Worm (Caenorhabditis elegans) whole organism, late embryonic: ENCODE results near the gene srx-33.

Experiments
- C08G9.2 ChIP-seq: sonication (generic microtip); optimal IDR thresholded peaks from 2 replicates; lab custom pipeline; 2016; ENCODE audit warnings: mild to moderate bottlenecking, missing genetic modification characterization, moderate library complexity, missing compliant biosample characterization
- C38D4.7 ChIP-seq: fragments of 200-800 bp; sonication (Bioruptor generic); optimal IDR thresholded peaks from 2 replicates; lab custom pipeline; 2018; ENCODE audit warnings: mild to moderate bottlenecking, missing genetic modification characterization, moderate library complexity, missing compliant biosample characterization
- F13H6.1 ChIP-seq: sonication (generic microtip); optimal IDR thresholded peaks from 2 replicates; lab custom pipeline; 2016; ENCODE audit warnings: missing genetic modification characterization, missing compliant biosample characterization
- K02D7.2 ChIP-seq: sonication (generic microtip); optimal IDR thresholded peaks from 2 replicates; lab custom pipeline; 2017; ENCODE audit warnings: mild to moderate bottlenecking, missing genetic modification characterization, missing compliant biosample characterization
- Y22D7AL.16 ChIP-seq: sonication (generic microtip); optimal IDR thresholded peaks from 2 replicates; lab custom pipeline; 2016; ENCODE audit warnings: missing genetic modification characterization, missing compliant biosample characterization
- ama-1 ChIP-seq: fragments of 150-350 bp; optimal IDR thresholded peaks from 2 replicates; lab custom pipeline; 2014
- ceh-18 ChIP-seq: sonication (generic microtip); optimal IDR thresholded peaks from 2 replicates; lab custom pipeline; 2016; ENCODE audit warnings: missing genetic modification characterization, missing compliant biosample characterization
- ceh-19 ChIP-seq: fragments of 200-800 bp; sonication (Bioruptor generic); optimal IDR thresholded peaks from 2 replicates; lab custom pipeline; 2018; ENCODE audit warnings: mild to moderate bottlenecking, missing genetic modification characterization, missing compliant biosample characterization
- ceh-2 ChIP-seq: sonication (generic microtip); optimal IDR thresholded peaks from 2 replicates; lab custom pipeline; 2016; ENCODE audit warnings: missing genotype, missing genetic modification characterization, missing compliant biosample characterization
- ceh-22 ChIP-seq: sonication (generic microtip); optimal IDR thresholded peaks from 2 replicates; lab custom pipeline; 2017; ENCODE audit warnings: missing biosample characterization, missing genetic modification characterization
- ceh-31 ChIP-seq: sonication (generic microtip); optimal IDR thresholded peaks from 2 replicates; lab custom pipeline; 2016; ENCODE audit warnings: missing genetic modification characterization, missing compliant biosample characterization
- ceh-45 ChIP-seq: fragments of 200-800 bp; sonication (Bioruptor generic); IDR thresholded peaks from 2 replicates; pipeline ENCODE4 v1.3.6; 2022; ENCODE audit warnings: missing genetic modification reagents, missing genetic modification characterization, missing compliant biosample characterization
- ceh-6 ChIP-seq: fragments of 200-800 bp; sonication (Bioruptor generic); optimal IDR thresholded peaks from 2 replicates; lab custom pipeline; 2018; ENCODE audit warnings: mild to moderate bottlenecking, missing genetic modification characterization, missing compliant biosample characterization
- che-1 ChIP-seq: sonication (generic microtip); optimal IDR thresholded peaks from 2 replicates; lab custom pipeline; 2016; ENCODE audit warnings: mild to moderate bottlenecking, missing genetic modification characterization, missing compliant biosample characterization
- dmd-4 ChIP-seq: sonication (generic microtip); optimal IDR thresholded peaks from 2 replicates; lab custom pipeline; 2016; ENCODE audit warnings: borderline replicate concordance, missing genetic modification characterization, missing compliant biosample characterization
- elt-2 ChIP-seq: sonication (generic microtip); optimal IDR thresholded peaks from 2 replicates; lab custom pipeline; 2016; ENCODE audit warnings: missing genetic modification reagents, missing genetic modification characterization, missing compliant biosample characterization
- elt-4 ChIP-seq: sonication (generic microtip); optimal IDR thresholded peaks from 2 replicates; lab custom pipeline; 2016; ENCODE audit warnings: missing genetic modification characterization, missing compliant biosample characterization
- ets-4 ChIP-seq: sonication (generic microtip); optimal IDR thresholded peaks from 2 replicates; lab custom pipeline; 2016; ENCODE audit warnings: missing genetic modification characterization, missing compliant biosample characterization
- eyg-1 ChIP-seq: sonication (generic microtip); optimal IDR thresholded peaks from 2 replicates; lab custom pipeline; 2016; ENCODE audit warnings: missing genotype, missing genetic modification characterization, missing compliant biosample characterization
- fax-1 ChIP-seq: sonication (generic microtip); optimal IDR thresholded peaks from 2 replicates; lab custom pipeline; 2016; ENCODE audit warnings: missing genotype, missing genetic modification characterization, missing compliant biosample characterization
- fkh-10 ChIP-seq: fragments of 150-350 bp; optimal IDR thresholded peaks from 2 replicates; lab custom pipeline; 2014; ENCODE audit warnings: missing biosample characterization, missing genetic modification reagents, missing genetic modification characterization
- gmeb-2 ChIP-seq: sonication (generic microtip); optimal IDR thresholded peaks from 2 replicates; lab custom pipeline; 2016; ENCODE audit warnings: missing genetic modification characterization, inconsistent platforms, missing compliant biosample characterization
- hlh-13 ChIP-seq: fragments of 200-800 bp; sonication (Bioruptor generic); optimal IDR thresholded peaks from 2 replicates; lab custom pipeline; 2018; ENCODE audit warnings: mild to moderate bottlenecking, missing genetic modification characterization, missing compliant biosample characterization
- hlh-6 ChIP-seq: sonication (generic microtip); optimal IDR thresholded peaks from 2 replicates; lab custom pipeline; 2016; ENCODE audit warnings: missing genotype, missing genetic modification characterization, missing compliant biosample characterization
- lim-6 ChIP-seq: sonication (generic microtip); optimal IDR thresholded peaks from 2 replicates; lab custom pipeline; 2016; ENCODE audit warnings: missing genetic modification characterization, missing compliant biosample characterization
- lin-11 ChIP-seq: fragments of 200-800 bp; sonication (Bioruptor generic); optimal IDR thresholded peaks from 2 replicates; lab custom pipeline; 2018; ENCODE audit warnings: mild to moderate bottlenecking, missing genetic modification characterization, missing compliant biosample characterization
- nhr-11 ChIP-seq: fragments of 150-350 bp; optimal IDR thresholded peaks from 2 replicates; lab custom pipeline; 2014; ENCODE audit warnings: missing biosample characterization, missing genetic modification characterization
- nhr-232 ChIP-seq: sonication (generic microtip); optimal IDR thresholded peaks from 2 replicates; lab custom pipeline; 2016; ENCODE audit warnings: missing genetic modification characterization, missing compliant biosample characterization
- npax-4 ChIP-seq: sonication (generic microtip); optimal IDR thresholded peaks from 2 replicates; lab custom pipeline; 2016; ENCODE audit warnings: missing genetic modification characterization, missing compliant biosample characterization
- odd-2 ChIP-seq: sonication (generic microtip); optimal IDR thresholded peaks from 2 replicates; lab custom pipeline; 2017; ENCODE audit warnings: antibody characterized with exemption, mild to moderate bottlenecking, missing genetic modification characterization, missing compliant biosample characterization
- pag-3 ChIP-seq: sonication (generic microtip); optimal IDR thresholded peaks from 2 replicates; lab custom pipeline; 2016; ENCODE audit warnings: missing compliant biosample characterization, missing genetic modification characterization, borderline replicate concordance
- pat-9 ChIP-seq: fragments of 200-800 bp; sonication (Bioruptor generic); optimal IDR thresholded peaks from 2 replicates; lab custom pipeline; 2018; ENCODE audit warnings: mild to moderate bottlenecking, missing genetic modification characterization, moderate library complexity, missing compliant biosample characterization
- pha-4 ChIP-seq: fragments of 150-350 bp; optimal IDR thresholded peaks from 2 replicates; lab custom pipeline; 2018; ENCODE audit warnings: missing biosample characterization, missing genetic modification reagents, missing genetic modification characterization
- pqm-1 ChIP-seq: sonication (generic microtip); optimal IDR thresholded peaks from 2 replicates; lab custom pipeline; 2016; ENCODE audit warnings: missing genetic modification characterization, missing compliant biosample characterization
- pros-1 ChIP-seq: fragments of 150-350 bp; optimal IDR thresholded peaks from 2 replicates; lab custom pipeline; 2014; ENCODE audit warnings: missing biosample characterization, missing genetic modification reagents, missing genetic modification characterization
- ref-2 ChIP-seq: sonication (generic microtip); optimal IDR thresholded peaks from 2 replicates; lab custom pipeline; 2016; ENCODE audit warnings: missing genetic modification characterization, missing compliant biosample characterization
- sdc-2 ChIP-seq: sonication (generic microtip); optimal IDR thresholded peaks from 2 replicates; lab custom pipeline; 2016; ENCODE audit warnings: missing genotype, missing genetic modification characterization, missing compliant biosample characterization
- syd-9 ChIP-seq: sonication (generic microtip); optimal IDR thresholded peaks from 2 replicates; lab custom pipeline; 2016; ENCODE audit warnings: mild to moderate bottlenecking, missing genetic modification characterization, moderate library complexity, missing compliant biosample characterization
- tbx-2 ChIP-seq: sonication (generic microtip); optimal IDR thresholded peaks from 2 replicates; lab custom pipeline; 2016; ENCODE audit warnings: missing genetic modification characterization, missing compliant biosample characterization
- tbx-7 ChIP-seq: sonication (generic microtip); optimal IDR thresholded peaks from 2 replicates; lab custom pipeline; 2016; ENCODE audit warnings: missing genotype, missing genetic modification characterization, missing compliant biosample characterization
- ttx-3 ChIP-seq: sonication (generic microtip); optimal IDR thresholded peaks from 2 replicates; lab custom pipeline; 2016; ENCODE audit warnings: missing genetic modification reagents, missing genetic modification characterization, missing compliant biosample characterization
- unc-3 ChIP-seq, 2 experiments: fragments of 200-800 bp in 1 of 2; sonication (Bioruptor generic) in 1 of 2; sonication (generic microtip) in 1 of 2; conservative IDR thresholded peaks in 1 of 2; optimal IDR thresholded peaks in 1 of 2; 2 replicates each; pipeline versions ENCODE4 v1.3.6 to Lab custom; 2016 to 2022; ENCODE audit warnings: missing compliant biosample characterization in 2 of 2, missing genetic modification characterization in 2 of 2, missing genetic modification reagents in 1 of 2
- unc-42 ChIP-seq: sonication (generic microtip); optimal IDR thresholded peaks from 2 replicates; lab custom pipeline; 2016; ENCODE audit warnings: missing genotype, missing genetic modification characterization, missing compliant biosample characterization
- zip-5 ChIP-seq: sonication (generic microtip); optimal IDR thresholded peaks from 2 replicates; lab custom pipeline; 2016; ENCODE audit warnings: missing genetic modification characterization, missing compliant biosample characterization
- ztf-16 ChIP-seq: sonication (generic microtip); optimal IDR thresholded peaks from 2 replicates; lab custom pipeline; 2017; ENCODE audit warnings: missing genetic modification characterization, missing compliant biosample characterization

Gene srx-33

DNA sequence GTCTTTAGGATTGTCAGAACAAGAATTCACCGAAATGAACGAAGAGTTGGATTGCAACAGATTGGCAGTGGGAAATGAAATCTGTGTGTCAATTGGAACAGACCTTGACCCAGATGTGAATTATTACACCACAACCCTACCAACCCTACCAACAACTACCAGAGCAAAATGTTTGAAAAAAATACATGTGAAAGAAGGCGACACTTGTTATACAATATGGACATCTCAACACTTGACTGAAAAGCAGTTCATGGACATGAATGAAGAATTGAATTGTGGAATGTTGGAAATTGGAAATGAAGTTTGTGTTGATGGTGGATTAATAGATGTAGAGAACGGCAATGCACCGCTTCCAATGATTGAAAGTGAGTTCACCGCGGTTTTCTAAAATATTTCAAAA lies 5.3 kb upstream of the srx-33 start:
- no peak for TF ChIP-seq C08G9.2 (tag; lab: Kevin White, UChicago)
- no peak for TF ChIP-seq sdc-2 (tag; lab: Kevin White, UChicago)
- TF ChIP-seq che-1, result no peak
- no peak for TF ChIP-seq nhr-232 (tag; lab: Kevin White, UChicago)
- TF ChIP-seq ceh-6 (GFP tag; lab: Kevin White, UChicago), result no peak
- TF ChIP-seq ets-4 (tag; lab: Kevin White, UChicago), result no peak
- TF ChIP-seq unc-3 (GFP tag; conservative IDR thresholded peaks at IDR 0.05; lab: Robert Waterston, UW), result no peak
- TF ChIP-seq unc-3 (tag; optimal IDR thresholded peaks at IDR 0.05; lab: Kevin White, UChicago), result no peak
- no peak for TF ChIP-seq pha-4 (tag; lab: Kevin White, UChicago)
- TF ChIP-seq hlh-6 (tag; lab: Kevin White, UChicago), result no peak
- TF ChIP-seq ref-2 (tag; lab: Kevin White, UChicago), result no peak
- no peak for TF ChIP-seq ceh-22
- TF ChIP-seq nhr-11 (tag; lab: Kevin White, UChicago), result no peak
- TF ChIP-seq unc-42 (tag; lab: Kevin White, UChicago), result no peak
- no peak for TF ChIP-seq K02D7.2 (tag; lab: Kevin White, UChicago)
- no peak for TF ChIP-seq Y22D7AL.16 (tag; lab: Kevin White, UChicago)
- TF ChIP-seq fkh-10 (GFP tag; lab: Kevin White, UChicago), result no peak
- no peak for TF ChIP-seq odd-2 (tag; lab: Kevin White, UChicago)

DNA sequence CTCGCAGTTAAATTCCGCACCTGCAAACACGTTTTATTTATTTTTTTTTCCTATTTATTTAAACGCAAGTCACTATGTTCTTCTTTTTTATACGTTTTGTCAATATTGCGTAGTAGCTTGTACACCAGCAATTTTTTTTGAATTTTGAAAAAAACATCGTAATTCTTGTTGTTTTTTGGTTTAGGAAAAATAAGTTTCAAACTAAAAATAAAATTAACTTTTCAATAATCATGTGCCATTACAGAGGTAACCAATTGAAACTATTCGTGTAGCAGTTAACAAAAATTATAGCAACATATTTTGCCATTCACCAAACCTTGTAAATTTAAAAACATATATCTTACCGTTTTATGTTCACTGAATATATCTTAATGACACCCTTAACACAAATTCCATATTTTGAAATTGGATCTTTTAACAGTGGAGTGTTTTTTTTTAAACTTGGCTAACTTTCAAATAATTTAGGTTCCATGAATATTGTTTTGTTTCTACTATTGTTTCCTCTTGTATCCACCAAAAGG lies 4.6 kb upstream of the srx-33 start, which contains the start of gene lmd-5:
Gene lmd-5 (plus strand): TSS at position 471 of the 521 bp plus-strand sequence.
- TF ChIP-seq odd-2 (tag; lab: Kevin White, UChicago) (no peak), tbx-7 (tag; lab: Kevin White, UChicago) (no peak), fax-1 (tag; lab: Kevin White, UChicago) (no peak), ets-4 (tag; lab: Kevin White, UChicago) (no peak), ama-1 (lab: Kevin White, UChicago) (no peak), eyg-1 (tag; lab: Kevin White, UChicago) (no peak)

DNA sequence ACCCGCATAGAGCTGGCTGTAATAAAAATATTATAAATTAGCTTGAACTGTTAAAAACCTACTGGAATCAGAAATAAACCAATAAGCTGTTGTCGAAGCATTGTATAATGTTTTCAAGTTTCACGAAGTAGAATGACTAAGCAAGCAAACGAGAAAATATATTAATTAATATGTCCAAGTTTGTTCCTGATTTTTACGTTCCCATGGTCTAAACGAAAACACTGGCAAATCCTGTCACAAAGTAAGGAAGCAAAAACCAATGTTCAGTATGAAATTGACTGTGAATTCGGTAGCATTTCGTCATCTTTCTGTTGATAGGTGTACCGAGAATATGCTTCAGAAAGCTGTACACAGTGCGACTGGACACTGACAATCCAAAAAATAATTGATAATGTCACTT lies 1.5 kb upstream of the srx-33 start, which contains the start of gene srx-34:
Gene srx-34 (minus strand): TSS at position 101 of the 400 bp plus-strand sequence.
- TF ChIP-seq lim-6 (tag; lab: Kevin White, UChicago), result no peak
- no peak for TF ChIP-seq gmeb-2 (tag; lab: Kevin White, UChicago)
- no peak for TF ChIP-seq npax-4 (tag; lab: Kevin White, UChicago)
- no peak for TF ChIP-seq ceh-6 (GFP tag; lab: Kevin White, UChicago)
- TF ChIP-seq F13H6.1, result no peak
- TF ChIP-seq ceh-2 (tag; lab: Kevin White, UChicago), result no peak
- no peak for TF ChIP-seq odd-2 (tag; lab: Kevin White, UChicago)
- no peak for TF ChIP-seq elt-4 (tag; lab: Kevin White, UChicago)
- TF ChIP-seq pqm-1 (tag; lab: Kevin White, UChicago), result no peak
- no peak for TF ChIP-seq ceh-31 (tag; lab: Kevin White, UChicago)
- TF ChIP-seq syd-9 (tag; lab: Kevin White, UChicago), result no peak
- no peak for TF ChIP-seq elt-2 (tag; lab: Kevin White, UChicago)
- no peak for TF ChIP-seq hlh-13 (GFP tag; lab: Kevin White, UChicago)
- no peak for TF ChIP-seq ttx-3 (tag; lab: Kevin White, UChicago)
- no peak for TF ChIP-seq ceh-18 (tag; lab: Kevin White, UChicago)
- no peak for TF ChIP-seq ama-1 (lab: Kevin White, UChicago)
- TF ChIP-seq zip-5, result no peak
- TF ChIP-seq pha-4 (tag; lab: Kevin White, UChicago), result no peak
- TF ChIP-seq C38D4.7 (GFP tag; lab: Kevin White, UChicago), result no peak

DNA sequence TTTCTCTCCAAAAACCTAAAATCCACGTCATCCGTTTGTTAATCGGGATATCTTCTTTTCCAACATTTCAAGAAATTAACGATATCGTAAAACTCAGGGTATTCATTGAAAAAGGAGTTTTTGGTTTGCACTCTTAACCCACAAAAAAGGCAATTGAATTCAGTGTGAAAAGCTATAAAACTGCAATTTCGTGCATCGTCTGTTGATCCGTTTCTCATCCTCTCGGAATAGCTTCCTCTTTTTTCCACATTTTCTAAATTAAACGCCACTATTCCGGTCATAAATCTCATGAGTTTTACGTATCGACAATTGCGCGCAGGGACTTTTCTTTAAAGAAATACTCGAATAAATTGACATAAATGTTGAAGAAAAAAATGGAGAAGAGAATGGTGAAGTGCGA lies 6.5 kb downstream of the srx-33 start:
- TF ChIP-seq pag-3 (no peak), ceh-19 (GFP tag; lab: Kevin White, UChicago) (no peak), ceh-22 (no peak), lin-11 (tag; lab: Kevin White, UChicago) (no peak), pros-1 (tag; lab: Kevin White, UChicago) (no peak), pat-9 (tag; lab: Kevin White, UChicago) (no peak), lim-6 (tag; lab: Kevin White, UChicago) (no peak), ets-4 (tag; lab: Kevin White, UChicago) (no peak), ztf-16 (no peak), dmd-4 (tag; lab: Kevin White, UChicago) (no peak), ceh-18 (tag; lab: Kevin White, UChicago) (no peak), ceh-45 (no peak), tbx-2 (tag; lab: Kevin White, UChicago) (no peak), elt-2 (tag; lab: Kevin White, UChicago) (no peak), K02D7.2 (tag; lab: Kevin White, UChicago) (no peak), C08G9.2 (tag; lab: Kevin White, UChicago) (no peak), pqm-1 (tag; lab: Kevin White, UChicago) (no peak)
- TF ChIP-seq, all 69 proteins: peak for 0
